Worm (Caenorhabditis elegans): ENCODE data around the gene nlp-78.
A peak's percentile ranks its signal among the peaks of the same experiment; 100 is the strongest.

DNA sequence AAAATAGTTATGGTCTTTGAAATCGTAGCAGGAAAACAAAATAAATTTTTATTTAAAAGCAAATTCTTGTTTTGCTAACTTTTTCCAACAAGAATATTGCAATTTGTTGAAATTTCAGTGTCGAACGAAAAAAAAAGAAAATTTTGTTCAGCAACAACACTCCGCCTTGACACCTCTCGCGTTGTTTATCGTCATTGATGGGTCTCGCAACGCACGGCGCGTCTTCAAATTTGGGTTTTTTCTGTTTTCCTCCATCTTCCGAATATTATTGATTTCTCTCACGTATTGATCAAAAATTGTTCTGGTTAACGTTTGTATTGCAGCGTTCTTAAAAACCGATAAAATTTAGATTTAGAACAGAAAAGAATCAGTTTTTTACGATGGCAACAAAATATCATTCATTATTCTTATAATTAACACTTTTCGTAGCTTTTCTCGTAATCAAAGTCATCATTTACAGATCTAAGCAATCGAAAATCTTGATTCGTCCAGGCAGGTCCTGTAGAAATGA is 33.5 kb downstream of the nlp-78 start, which contains the start of gene dpl-1:
- no peak for TF ChIP-seq nhr-25 (tag; optimal IDR thresholded peaks at IDR 0.05)
- no peak for TF ChIP-seq R02D3.7 (tag; optimal IDR thresholded peaks at IDR 0.05)
- TF ChIP-seq lin-39 (tag; optimal IDR thresholded peaks at IDR 0.05): no peak
- no peak for TF ChIP-seq elt-1 (tag; optimal IDR thresholded peaks at IDR 0.05)
- TF ChIP-seq elt-3 (tag; optimal IDR thresholded peaks at IDR 0.05): no peak
- TF ChIP-seq fos-1 (tag; optimal IDR thresholded peaks at IDR 0.05): no peak
- no peak for TF ChIP-seq ztf-11 (tag; optimal IDR thresholded peaks at IDR 0.05)
- no peak for TF ChIP-seq unc-62 (GFP tag; optimal IDR thresholded peaks at IDR 0.05)
- TF ChIP-seq crh-2 (tag; optimal IDR thresholded peaks at IDR 0.05): no peak
- no peak for TF ChIP-seq ama-1 (optimal IDR thresholded peaks at IDR 0.05)
- peak; percentile 9 for TF ChIP-seq lin-13 (GFP tag; optimal IDR thresholded peaks at IDR 0.05)
- TF ChIP-seq zag-1 (tag; optimal IDR thresholded peaks at IDR 0.05): no peak
- no peak for TF ChIP-seq nhr-237 (tag; optimal IDR thresholded peaks at IDR 0.05)

Data from whole organism, L2 larva.